Fruit fly (Drosophila melanogaster): ENCODE data around the gene HP1D3csd.

- TF ChIP-seq CG13775 (GFP tag; optimal IDR thresholded peaks at IDR 0.05) (no peak), Xbp1 (GFP tag; optimal IDR thresholded peaks at IDR 0.05) (no peak), aop (GFP tag; IDR thresholded peaks at IDR 0.05) (no peak), Hr3 (GFP tag; optimal IDR thresholded peaks at IDR 0.05) (no peak), CG15696 (tag; optimal IDR thresholded peaks at IDR 0.05) (no peak), Awh (GFP tag; IDR thresholded peaks at IDR 0.05) (no peak), HLHmδ (GFP tag; optimal IDR thresholded peaks at IDR 0.05) (no peak), hb (GFP tag; IDR thresholded peaks at IDR 0.05; ENCODE audit: partially characterized antibody) (no peak), CG11504 (tag; optimal IDR thresholded peaks at IDR 0.05) (no peak), CG9876 (GFP tag; optimal IDR thresholded peaks at IDR 0.05) (no peak), CG12219 (GFP tag; optimal IDR thresholded peaks at IDR 0.05) (no peak), CG17328 (GFP tag; IDR thresholded peaks at IDR 0.05) (no peak)
Measured at dm6 chrX:19154249-19154648, 35.8 kb upstream of the HP1D3csd start.
